Worm (Caenorhabditis elegans): Measurements from ENCODE around the gene F59A6.3.
A peak's percentile ranks its signal among the peaks of the same experiment; 100 is the strongest.

F59A6.3 gene

DNA sequence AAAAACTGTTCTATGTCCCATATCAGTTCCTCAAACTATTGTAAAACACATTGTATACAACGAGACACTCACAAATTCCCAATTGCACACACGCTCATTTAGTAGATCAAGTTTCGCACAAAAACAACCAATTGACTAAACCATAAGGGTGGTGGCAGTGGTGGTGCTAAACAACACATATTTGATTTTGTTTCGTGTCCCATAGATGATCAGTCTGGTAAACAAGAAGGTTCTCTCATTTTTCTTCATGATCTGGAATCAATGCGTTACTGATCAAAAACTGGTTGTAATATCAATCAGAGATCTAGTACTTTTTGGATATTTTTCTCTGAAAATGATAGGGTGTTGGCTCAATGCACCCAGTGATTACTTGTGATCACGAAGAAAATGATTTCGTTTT is 10.4 kb downstream of the F59A6.3 start:
- TF ChIP-seq efl-1 (optimal IDR thresholded peaks at IDR 0.05) (no peak), efl-1 (GFP tag; optimal IDR thresholded peaks at IDR 0.05 in 1 of 2) (peak in 1 of 2 experiments; percentile 88), unc-30 (tag; optimal IDR thresholded peaks at IDR 0.05) (no peak)

DNA sequence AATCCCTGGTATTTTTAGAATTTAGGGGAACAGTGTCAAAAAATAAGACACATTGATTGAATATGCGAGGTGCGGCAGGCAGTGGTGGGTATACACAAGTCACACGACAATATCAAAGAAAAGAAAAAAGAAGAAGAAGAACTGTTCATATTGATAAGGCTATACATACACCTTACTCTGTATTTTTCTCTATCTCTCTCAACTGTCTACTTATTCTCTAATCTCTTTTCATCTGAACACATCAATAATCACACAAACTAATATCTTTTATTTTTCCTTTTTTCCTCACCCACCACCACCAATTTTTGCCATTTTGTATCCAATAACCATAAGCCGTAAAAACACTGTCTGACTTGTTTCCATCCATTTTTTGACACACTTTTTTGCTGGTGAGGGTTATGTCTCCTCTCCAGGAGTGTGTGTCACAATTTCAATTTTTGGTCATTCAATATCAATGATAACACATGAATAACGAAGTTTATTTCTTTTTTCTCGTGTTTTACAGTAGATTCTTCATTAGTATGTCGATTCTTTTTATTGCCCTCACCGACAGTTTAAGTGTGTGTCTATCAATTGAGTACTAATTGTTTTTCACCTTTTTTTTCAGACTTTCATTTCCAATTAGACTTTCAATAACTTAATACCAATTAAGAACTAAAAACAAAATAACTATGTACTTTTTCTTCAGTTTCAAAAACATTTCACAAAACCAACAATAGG is 11.4 kb downstream of the F59A6.3 start:
- TF ChIP-seq sptf-1 (tag; optimal IDR thresholded peaks at IDR 0.05): no peak
- no peak for TF ChIP-seq vab-15 (tag; optimal IDR thresholded peaks at IDR 0.05)
- no peak for TF ChIP-seq skn-1 (tag; optimal IDR thresholded peaks at IDR 0.05)
- peak in 1 of 3 experiments; percentile 15 for TF ChIP-seq dpl-1 (GFP tag; optimal IDR thresholded peaks at IDR 0.05)
- no peak for TF ChIP-seq efl-1 (optimal IDR thresholded peaks at IDR 0.05)
- peak in 1 of 2 experiments; percentile 89 for TF ChIP-seq efl-1 (GFP tag; optimal IDR thresholded peaks at IDR 0.05 in 1 of 2)
- TF ChIP-seq nhr-237 (tag; optimal IDR thresholded peaks at IDR 0.05): no peak
- TF ChIP-seq nhr-20 (tag; optimal IDR thresholded peaks at IDR 0.05): peak; percentile 57
- peak; percentile 24 for TF ChIP-seq nhr-90 (tag; optimal IDR thresholded peaks at IDR 0.05; ENCODE audit: poor library complexity)
- TF ChIP-seq lsy-2 (tag; optimal IDR thresholded peaks at IDR 0.05): peak; percentile 10 to 60
- TF ChIP-seq swsn-7 (tag; optimal IDR thresholded peaks at IDR 0.05): no peak
- TF ChIP-seq unc-86 (tag; optimal IDR thresholded peaks at IDR 0.05): no peak
- TF ChIP-seq zip-4 (GFP tag; optimal IDR thresholded peaks at IDR 0.05): no peak
- TF ChIP-seq ces-1 (GFP tag; optimal IDR thresholded peaks at IDR 0.05): no peak
- no peak for TF ChIP-seq lir-3 (tag; optimal IDR thresholded peaks at IDR 0.05; ENCODE audit: poor library complexity)
- TF ChIP-seq ceh-88 (GFP tag; IDR thresholded peaks at IDR 0.05): 0 out of 2 replicates have a peak, but pooled peaks have one; percentile 16
- peak in 1 of 2 experiments; percentile 23 for TF ChIP-seq mdl-1 (tag; optimal IDR thresholded peaks at IDR 0.05)
- TF ChIP-seq pqm-1 (tag; optimal IDR thresholded peaks at IDR 0.05): peak; percentile 20
- TF ChIP-seq ceh-63 (GFP tag; optimal IDR thresholded peaks at IDR 0.05): no peak
- no peak for TF ChIP-seq ets-5 (GFP tag; IDR thresholded peaks at IDR 0.05)
- peak in 5 of 6 experiments; percentile 12 to 89 (median 84) for TF ChIP-seq elt-3 (tag; optimal IDR thresholded peaks at IDR 0.05)
- no peak for TF ChIP-seq C34B4.2 (tag; optimal IDR thresholded peaks at IDR 0.05)
- TF ChIP-seq nhr-71 (tag; optimal IDR thresholded peaks at IDR 0.05): peak; percentile 54
- no peak for TF ChIP-seq hlh-17 (GFP tag; optimal IDR thresholded peaks at IDR 0.05; ENCODE audit: borderline replicate concordance)
- TF ChIP-seq rnt-1 (tag; optimal IDR thresholded peaks at IDR 0.05): no peak
- TF ChIP-seq elt-2 (tag; optimal IDR thresholded peaks at IDR 0.05): peak; percentile 96
- no peak for TF ChIP-seq sox-4 (tag; optimal IDR thresholded peaks at IDR 0.05)
- TF ChIP-seq Y116A8C.19 (tag; optimal IDR thresholded peaks at IDR 0.05; ENCODE audit: borderline replicate concordance): no peak
- TF ChIP-seq snu-23 (GFP tag; optimal IDR thresholded peaks at IDR 0.05): peak; percentile 53
- no peak for TF ChIP-seq xbp-1 (tag; optimal IDR thresholded peaks at IDR 0.05)
- TF ChIP-seq mab-9 (GFP tag; IDR thresholded peaks at IDR 0.05): no peak
- TF ChIP-seq ztf-11 (tag; optimal IDR thresholded peaks at IDR 0.05): no peak
- no peak for TF ChIP-seq fkh-4 (tag; optimal IDR thresholded peaks at IDR 0.05; ENCODE audit: borderline replicate concordance)
- TF ChIP-seq egl-13 (tag; optimal IDR thresholded peaks at IDR 0.05): no peak
- peak; percentile 81 for TF ChIP-seq lin-14 (GFP tag; optimal IDR thresholded peaks at IDR 0.05)
- no peak for TF ChIP-seq ceh-8 (GFP tag; optimal IDR thresholded peaks at IDR 0.05)
- TF ChIP-seq sup-37 (GFP tag; optimal IDR thresholded peaks at IDR 0.05): no peak
- TF ChIP-seq fos-1 (tag; optimal IDR thresholded peaks at IDR 0.05): no peak
- TF ChIP-seq dsc-1 (tag; optimal IDR thresholded peaks at IDR 0.05): no peak
- no peak for TF ChIP-seq C16A3.4 (tag; optimal IDR thresholded peaks at IDR 0.05)
- TF ChIP-seq pag-3 (tag; optimal IDR thresholded peaks at IDR 0.05; ENCODE audit: borderline replicate concordance, insufficient read depth): no peak
- TF ChIP-seq aly-2 (tag; optimal IDR thresholded peaks at IDR 0.05): no peak
- TF ChIP-seq nhr-85 (tag): peak; percentile 89
- no peak for TF ChIP-seq fkh-10 (GFP tag; optimal IDR thresholded peaks at IDR 0.05)
- no peak for TF ChIP-seq snpc-4 (tag; optimal IDR thresholded peaks at IDR 0.05)
- peak; percentile 24 for TF ChIP-seq blmp-1 (tag; optimal IDR thresholded peaks at IDR 0.05)
- TF ChIP-seq egl-27 (tag; optimal IDR thresholded peaks at IDR 0.05): no peak

Measured in whole organism, L1 larva.